Fruit fly (Drosophila melanogaster) whole organism, embryonic: ENCODE data around the gene gro.
A peak's percentile ranks its signal among the peaks of the same experiment; 100 is the strongest.

ENCODE experiments used
- Atf6 ChIP-seq: fragments of 200-800 bp; sonication (Bioruptor generic); IDR thresholded peaks from 2 replicates; pipeline ENCODE4 v1.3.6; 2022; ENCODE audit warnings: missing biosample characterization, missing genetic modification characterization
- Bgb ChIP-seq: fragments of 200-800 bp; sonication (Bioruptor generic); IDR thresholded peaks from 2 replicates; pipeline ENCODE4 v1.3.6; 2022; ENCODE audit warnings: missing biosample characterization, missing genetic modification characterization; ENCODE audit not compliant: partially characterized antibody
- Blimp-1 ChIP-seq: fragments of 200-800 bp; sonication (Bioruptor generic); optimal IDR thresholded peaks from 3 replicates; lab custom pipeline; 2018; ENCODE audit warnings: missing biosample characterization, missing genetic modification characterization, mild to moderate bottlenecking, moderate library complexity, missing genetic modification reagents
- CG12942 ChIP-seq: fragments of 200-800 bp; sonication (Bioruptor generic); optimal IDR thresholded peaks from 3 replicates; lab custom pipeline; 2016; ENCODE audit warnings: missing biosample characterization, missing genetic modification characterization
- CG14050 ChIP-seq: fragments of 200-800 bp; sonication (Bioruptor generic); IDR thresholded peaks from 3 replicates; pipeline ENCODE4 v1.3.6; 2022; ENCODE audit warnings: missing biosample characterization, missing genetic modification characterization
- CG15601 ChIP-seq: fragments of 200-800 bp; sonication (Bioruptor generic); optimal IDR thresholded peaks from 3 replicates; lab custom pipeline; 2019; ENCODE audit warnings: missing biosample characterization, mild to moderate bottlenecking, missing genetic modification characterization, moderate library complexity
- CG2120 ChIP-seq: fragments of 200-800 bp; sonication (Bioruptor generic); optimal IDR thresholded peaks from 3 replicates; lab custom pipeline; 2016; ENCODE audit warnings: missing biosample characterization, missing genetic modification characterization
- CG2199 ChIP-seq: fragments of 200-800 bp; sonication (Bioruptor generic); IDR thresholded peaks from 3 replicates; pipeline ENCODE4 v1.3.6; 2022; ENCODE audit warnings: missing biosample characterization, missing genetic modification characterization
- CG2678 ChIP-seq: fragments of 200-800 bp; sonication (Bioruptor generic); optimal IDR thresholded peaks from 3 replicates; lab custom pipeline; 2019; ENCODE audit warnings: missing biosample characterization, mild to moderate bottlenecking, missing genetic modification characterization, moderate library complexity
- CG2712 ChIP-seq: fragments of 200-800 bp; optimal IDR thresholded peaks from 3 replicates; lab custom pipeline; 2019; ENCODE audit warnings: missing biosample characterization, mild to moderate bottlenecking, missing genetic modification characterization, moderate library complexity
- CG32767 ChIP-seq: fragments of 200-800 bp; sonication (Bioruptor generic); IDR thresholded peaks from 2 replicates; pipeline ENCODE4 v1.3.6; 2022; ENCODE audit warnings: missing biosample characterization, missing genetic modification characterization
- CG32772 ChIP-seq: fragments of 200-800 bp; sonication (Bioruptor generic); IDR thresholded peaks from 2 replicates; pipeline ENCODE4 v1.3.6; 2022; ENCODE audit warnings: missing biosample characterization, missing genetic modification characterization
- CG4282 ChIP-seq: fragments of 200-800 bp; sonication (Bioruptor generic); optimal IDR thresholded peaks from 2 replicates; lab custom pipeline; 2016; ENCODE audit warnings: missing biosample characterization, missing genetic modification characterization
- CG7745 ChIP-seq: fragments of 200-800 bp; sonication (Bioruptor generic); optimal IDR thresholded peaks from 2 replicates; lab custom pipeline; 2018; ENCODE audit warnings: missing biosample characterization, mild to moderate bottlenecking, missing genetic modification characterization, moderate library complexity
- CG8281 ChIP-seq: fragments of 200-800 bp; sonication (Bioruptor generic); optimal IDR thresholded peaks from 2 replicates; lab custom pipeline; 2018; ENCODE audit warnings: missing biosample characterization, mild to moderate bottlenecking, missing genetic modification characterization, moderate library complexity
- CG8944 ChIP-seq: fragments of 200-800 bp; sonication (Bioruptor generic); optimal IDR thresholded peaks from 3 replicates; lab custom pipeline; 2016; ENCODE audit warnings: missing biosample characterization, missing genetic modification characterization
- CG9215 ChIP-seq: fragments of 200-800 bp; sonication (Bioruptor generic); IDR thresholded peaks from 2 replicates; pipeline ENCODE4 v1.3.6; 2022; ENCODE audit warnings: missing biosample characterization, missing genetic modification characterization
- CG9932 ChIP-seq: fragments of 200-800 bp; sonication (Bioruptor generic); IDR thresholded peaks from 2 replicates; pipeline ENCODE4 v1.3.6; 2022; ENCODE audit warnings: missing biosample characterization, missing genetic modification characterization
- CHES-1-like ChIP-seq: fragments of 200-800 bp; sonication (Bioruptor generic); optimal IDR thresholded peaks from 2 replicates; lab custom pipeline; 2016; ENCODE audit warnings: missing biosample characterization, missing genetic modification characterization
- Dek ChIP-seq: fragments of 200-800 bp; sonication (Bioruptor generic); optimal IDR thresholded peaks from 3 replicates; lab custom pipeline; 2019; ENCODE audit warnings: missing biosample characterization, mild to moderate bottlenecking, missing genetic modification characterization, moderate library complexity
- Dip2 ChIP-seq: fragments of 200-800 bp; sonication (Bioruptor generic); IDR thresholded peaks from 2 replicates; pipeline ENCODE4 v1.3.6; 2022; ENCODE audit warnings: missing biosample characterization, missing genetic modification characterization
- Doc2 ChIP-seq: fragments of 200-800 bp; sonication (Bioruptor generic); IDR thresholded peaks from 2 replicates; pipeline ENCODE4 v1.3.6; 2022; ENCODE audit warnings: missing biosample characterization, missing genetic modification characterization
- Jarid2 ChIP-seq: fragments of 200-800 bp; sonication (Bioruptor generic); optimal IDR thresholded peaks from 3 replicates; lab custom pipeline; 2017; ENCODE audit warnings: mild to moderate bottlenecking, missing biosample characterization, missing genetic modification reagents, missing genetic modification characterization
- Kr ChIP-seq: fragments of 200-800 bp; sonication (Bioruptor generic); optimal IDR thresholded peaks from 2 replicates; lab custom pipeline; 2017; ENCODE audit warnings: missing biosample characterization, mild to moderate bottlenecking, missing genetic modification characterization
- MBD-R2 ChIP-seq: fragments of 200-800 bp; sonication (Bioruptor generic); IDR thresholded peaks from 2 replicates; pipeline ENCODE4 v1.3.6; 2022; ENCODE audit warnings: missing biosample characterization, missing genetic modification characterization
- Mad ChIP-seq: fragments of 200-800 bp; sonication (Bioruptor generic); optimal IDR thresholded peaks from 2 replicates; lab custom pipeline; 2016; ENCODE audit warnings: missing biosample characterization, missing genetic modification characterization
- Mes4 ChIP-seq: fragments of 200-800 bp; sonication (Bioruptor generic); optimal IDR thresholded peaks from 2 replicates; lab custom pipeline; 2016; ENCODE audit warnings: missing biosample characterization, missing genetic modification characterization
- NC2α ChIP-seq: fragments of 200-800 bp; sonication (Bioruptor generic); optimal IDR thresholded peaks from 2 replicates; lab custom pipeline; 2016; ENCODE audit warnings: missing biosample characterization, missing genetic modification characterization
- Six4 ChIP-seq: fragments of 200-800 bp; sonication (Bioruptor generic); optimal IDR thresholded peaks from 2 replicates; lab custom pipeline; 2016; ENCODE audit warnings: missing biosample characterization, missing genetic modification characterization
- Sry-δ ChIP-seq: fragments of 200-800 bp; sonication (Bioruptor generic); optimal IDR thresholded peaks from 2 replicates; lab custom pipeline; 2016; ENCODE audit warnings: missing biosample characterization, missing genetic modification characterization
- Xbp1 ChIP-seq: fragments of 200-800 bp; sonication (Bioruptor generic); optimal IDR thresholded peaks from 3 replicates; lab custom pipeline; 2016; ENCODE audit warnings: missing biosample characterization, mild to moderate bottlenecking, missing genetic modification characterization
- ase ChIP-seq: fragments of 200-800 bp; sonication (Bioruptor generic); IDR thresholded peaks from 3 replicates; pipeline ENCODE4 v1.3.6; 2022; ENCODE audit warnings: missing biosample characterization, missing genetic modification characterization
- btn ChIP-seq: fragments of 200-800 bp; sonication (Bioruptor generic); optimal IDR thresholded peaks from 2 replicates; lab custom pipeline; 2016; ENCODE audit warnings: missing biosample characterization, missing genetic modification characterization
- cg ChIP-seq: fragments of 200-800 bp; sonication (Bioruptor generic); optimal IDR thresholded peaks from 3 replicates; lab custom pipeline; 2019; ENCODE audit warnings: missing biosample characterization, mild to moderate bottlenecking, missing genetic modification characterization, moderate library complexity
- chm ChIP-seq: fragments of 200-800 bp; sonication (Bioruptor generic); IDR thresholded peaks from 2 replicates; pipeline ENCODE4 v1.3.6; 2022; ENCODE audit warnings: missing biosample characterization, missing genetic modification characterization
- cwo ChIP-seq: fragments of 200-800 bp; sonication (Bioruptor generic); optimal IDR thresholded peaks from 3 replicates; lab custom pipeline; 2017; ENCODE audit warnings: missing biosample characterization, missing genetic modification characterization, mild to moderate bottlenecking, moderate library complexity, missing genetic modification reagents
- da ChIP-seq: fragments of 200-800 bp; sonication (Bioruptor generic); optimal IDR thresholded peaks from 2 replicates; lab custom pipeline; 2016; ENCODE audit warnings: missing biosample characterization, missing genetic modification characterization
- dan ChIP-seq: fragments of 200-800 bp; sonication (Bioruptor generic); IDR thresholded peaks from 2 replicates; pipeline ENCODE4 v1.3.6; 2022; ENCODE audit warnings: missing biosample characterization, missing genetic modification characterization
- danr ChIP-seq: fragments of 200-800 bp; sonication (Bioruptor generic); IDR thresholded peaks from 2 replicates; pipeline ENCODE4 v1.3.6; 2022; ENCODE audit warnings: missing biosample characterization, missing genetic modification characterization
- esg ChIP-seq: fragments of 200-800 bp; sonication (Bioruptor generic); conservative IDR thresholded peaks from 2 replicates; pipeline ENCODE4 v1.3.6; 2022; ENCODE audit warnings: missing biosample characterization, missing genetic modification characterization
- eyg ChIP-seq: fragments of 200-800 bp; sonication (Bioruptor generic); optimal IDR thresholded peaks from 3 replicates; lab custom pipeline; 2016; ENCODE audit warnings: missing biosample characterization, missing genetic modification characterization
- gce ChIP-seq: fragments of 200-800 bp; sonication (Bioruptor generic); IDR thresholded peaks from 3 replicates; pipeline ENCODE4 v1.3.6; 2022; ENCODE audit warnings: missing biosample characterization, missing genetic modification characterization
- gro ChIP-seq: fragments of 200-800 bp; sonication (Bioruptor generic); optimal IDR thresholded peaks from 2 replicates; lab custom pipeline; 2016; ENCODE audit warnings: missing biosample characterization, missing genetic modification characterization
- hb ChIP-seq: fragments of 200-800 bp; sonication (Bioruptor generic); IDR thresholded peaks from 3 replicates; pipeline ENCODE4 v1.3.6; 2022; ENCODE audit warnings: missing biosample characterization, missing genetic modification characterization; ENCODE audit not compliant: partially characterized antibody
- ind ChIP-seq: fragments of 200-800 bp; sonication (Bioruptor generic); optimal IDR thresholded peaks from 3 replicates; lab custom pipeline; 2016; ENCODE audit warnings: missing biosample characterization, missing genetic modification characterization
- mirr ChIP-seq: fragments of 200-800 bp; sonication (Bioruptor generic); optimal IDR thresholded peaks from 3 replicates; lab custom pipeline; 2018; ENCODE audit warnings: missing biosample characterization, mild to moderate bottlenecking, missing genetic modification characterization
- sc ChIP-seq, 3 experiments: fragments of >200 bp in 2 of 3; fragments of 200-800 bp in 1 of 3; sonication (Bioruptor generic) in 1 of 3; optimal IDR thresholded peaks; 2 replicates in 2 of 3; 3 replicates in 1 of 3; lab custom pipeline; 2017; ENCODE audit warnings: mild to moderate bottlenecking in 1 of 3, missing biosample characterization in 1 of 3, missing genetic modification characterization in 1 of 3, missing genetic modification reagents in 1 of 3
- sens ChIP-seq: fragments of 200-800 bp; sonication (Bioruptor generic); peaks from one replicate; lab custom pipeline; 2016; ENCODE audit warnings: missing biosample characterization, missing genetic modification characterization
- tio ChIP-seq: fragments of 200-800 bp; sonication (Bioruptor generic); optimal IDR thresholded peaks from 2 replicates; lab custom pipeline; 2017; ENCODE audit warnings: missing biosample characterization, missing genetic modification characterization, inconsistent platforms
- trh ChIP-seq: fragments of 200-800 bp; sonication (Bioruptor generic); optimal IDR thresholded peaks from 2 replicates; lab custom pipeline; 2016; ENCODE audit warnings: missing biosample characterization, missing genetic modification characterization

The gro gene

DNA sequence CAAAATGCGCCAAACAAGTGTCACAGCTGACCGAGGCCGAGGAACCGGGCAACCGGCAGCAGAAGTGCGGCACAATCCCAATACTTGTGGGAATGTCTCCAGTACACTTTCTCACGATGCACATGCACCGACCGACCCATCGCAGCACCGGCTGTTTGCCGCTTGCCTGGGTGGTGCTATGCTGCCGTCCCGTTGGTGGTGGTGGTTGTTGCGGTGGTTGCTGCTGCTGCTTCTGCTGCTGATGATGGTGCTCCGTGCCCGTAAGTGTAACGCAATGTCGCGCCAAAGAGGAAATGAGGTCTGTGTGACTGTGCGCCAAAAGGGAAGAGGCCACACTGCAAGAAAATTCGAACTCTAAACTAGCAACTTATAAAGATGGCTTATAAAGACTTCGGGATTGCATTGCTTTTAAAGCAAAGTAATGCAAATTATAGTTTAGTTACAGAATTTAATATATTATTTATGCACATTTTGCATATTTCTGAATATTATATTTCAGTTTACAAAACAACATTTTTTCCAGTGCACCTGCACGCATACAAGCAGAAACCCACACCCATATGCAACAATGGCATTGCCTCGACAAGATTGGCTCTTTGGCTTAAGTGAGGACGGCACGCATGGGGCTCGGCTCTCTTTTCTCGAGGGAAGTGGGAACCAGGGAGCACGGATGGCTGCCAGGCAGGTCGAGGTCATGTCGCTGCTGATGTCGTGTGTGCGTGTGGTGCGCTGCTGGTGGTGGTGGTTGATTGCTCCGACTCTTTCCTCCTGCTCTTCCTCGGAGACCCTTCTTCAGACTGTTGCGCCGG, 45.1 kb upstream of the gro start, which contains the start of gene CG43116 (continued):
- no peak for TF ChIP-seq mirr (GFP tag; lab: Kevin White, UChicago)
- no peak for TF ChIP-seq ind (GFP tag; lab: Kevin White, UChicago)
- TF ChIP-seq CG9932 (GFP tag; lab: Robert Waterston, UW), result no peak
- TF ChIP-seq Sry-δ (GFP tag; lab: Kevin White, UChicago), result no peak
- TF ChIP-seq da (GFP tag; lab: Kevin White, UChicago), result peak; percentile 33
- TF ChIP-seq CHES-1-like (GFP tag; lab: Kevin White, UChicago), result no peak
- no peak; the same call in 1 of the 2 replicates for TF ChIP-seq Atf6 (GFP tag; lab: Robert Waterston, UW)
- peak; percentile 91 for TF ChIP-seq Six4
- TF ChIP-seq CG8281 (tag; lab: Kevin White, UChicago), result peak; percentile 18
- peak; percentile 59 for TF ChIP-seq trh (GFP tag; lab: Kevin White, UChicago)
- TF ChIP-seq CG32767 (GFP tag; lab: Robert Waterston, UW), result peak; percentile 72
- TF ChIP-seq Kr (GFP tag; lab: Kevin White, UChicago), result peak; percentile 92
- peak; percentile 52 for TF ChIP-seq btn (GFP tag; lab: Kevin White, UChicago)
- TF ChIP-seq NC2α, result peak; percentile 66
- TF ChIP-seq Blimp-1 (GFP tag; lab: Kevin White, UChicago), result peak; percentile 91
- 0 out of 3 replicates have a peak, but pooled peaks have one; percentile 6 for TF ChIP-seq hb (GFP tag; lab: Robert Waterston, UW)
- no peak for TF ChIP-seq CG2678 (tag; lab: Kevin White, UChicago)
- peak; percentile 97 for TF ChIP-seq CG2712 (tag; lab: Kevin White, UChicago)
- no peak for TF ChIP-seq Bgb
- TF ChIP-seq Mes4, result peak; percentile 67
- TF ChIP-seq CG32772, result peak; percentile 85
- TF ChIP-seq CG14050, result peak; percentile 49
- TF ChIP-seq gce (GFP tag; lab: Robert Waterston, UW), result peak; percentile 80; the same call in 2 of the 3 replicates
- no peak for TF ChIP-seq CG4282
- TF ChIP-seq MBD-R2 (GFP tag; lab: Robert Waterston, UW), result no peak
- peak; percentile 90 for TF ChIP-seq Xbp1
- TF ChIP-seq Dip2 (GFP tag; lab: Robert Waterston, UW), result no peak
- no peak for TF ChIP-seq gro (GFP tag; lab: Kevin White, UChicago)
- TF ChIP-seq CG8944 (GFP tag; lab: Kevin White, UChicago), result peak; percentile 66
- no peak for TF ChIP-seq CG2120
- peak; percentile 84 for TF ChIP-seq cg (GFP tag; lab: Kevin White, UChicago)
- peak; percentile 91 for TF ChIP-seq dan (GFP tag; lab: Robert Waterston, UW)
- TF ChIP-seq ase (GFP tag; lab: Robert Waterston, UW), result peak; percentile 85
- peak; percentile 29 for TF ChIP-seq Jarid2 (GFP tag; lab: Kevin White, UChicago)
- TF ChIP-seq Dek (tag; lab: Kevin White, UChicago), result no peak
- peak; percentile 89 for TF ChIP-seq CG15601 (tag; lab: Kevin White, UChicago)
- peak; percentile 68 for TF ChIP-seq esg (GFP tag; lab: Robert Waterston, UW)
- peak; percentile 84 for TF ChIP-seq Mad (GFP tag; lab: Kevin White, UChicago)
- peak; percentile 99 for TF ChIP-seq sens
- peak; percentile 85 for TF ChIP-seq tio (GFP tag; lab: Kevin White, UChicago)
- peak; percentile 65 for TF ChIP-seq CG9215 (GFP tag; lab: Robert Waterston, UW)
- TF ChIP-seq CG7745, result peak; percentile 76
- TF ChIP-seq CG12942 (GFP tag; lab: Kevin White, UChicago), result peak; percentile 65
- TF ChIP-seq chm (GFP tag; lab: Robert Waterston, UW), result peak; percentile 87
- TF ChIP-seq Doc2 (GFP tag; lab: Robert Waterston, UW), result no peak
- TF ChIP-seq eyg (GFP tag; lab: Kevin White, UChicago), result no peak
- no peak for TF ChIP-seq CG2199 (GFP tag; lab: Robert Waterston, UW)
- no peak for TF ChIP-seq cwo (GFP tag; lab: Kevin White, UChicago)
- TF ChIP-seq sc (optimal IDR thresholded peaks at IDR 0.05; lab: Kevin White, UChicago), result no peak
- TF ChIP-seq sc (GFP tag; optimal IDR thresholded peaks at IDR 0.05; lab: Kevin White, UChicago), result peak; percentile 93
- peak; percentile 73 for TF ChIP-seq danr (GFP tag; lab: Robert Waterston, UW)
